Fruit fly (Drosophila melanogaster): Measurements from ENCODE around the gene in.

Gene in

dm6 chr3L:20358212-20358611 is 8.8 kb upstream of the in start, which contains the start of gene CG5665:
CG5665 (plus strand) TSS chr3L:20358512.
- TF ChIP-seq CG6163 (GFP tag; IDR thresholded peaks at IDR 0.05) (no peak), Sox14 (GFP tag; optimal IDR thresholded peaks at IDR 0.05) (no peak), topi (GFP tag; optimal IDR thresholded peaks at IDR 0.05) (no peak), Eip93F (GFP tag; optimal IDR thresholded peaks at IDR 0.05) (no peak), CG8319 (GFP tag; optimal IDR thresholded peaks at IDR 0.05) (no peak), CG6276 (GFP tag; optimal IDR thresholded peaks at IDR 0.05) (no peak), CG32006 (GFP tag; optimal IDR thresholded peaks at IDR 0.05) (no peak), Hr4 (GFP tag; optimal IDR thresholded peaks at IDR 0.05) (no peak), CG8632 (GFP tag; optimal IDR thresholded peaks at IDR 0.05) (no peak), CG16779 (tag; optimal IDR thresholded peaks at IDR 0.05) (no peak), OdsH (GFP tag; optimal IDR thresholded peaks at IDR 0.05) (no peak), Sox102F (GFP tag; optimal IDR thresholded peaks at IDR 0.05) (no peak), CG8119 (GFP tag; IDR thresholded peaks at IDR 0.05) (no peak), Gug (GFP tag; IDR thresholded peaks at IDR 0.05) (no peak), Smox (GFP tag; optimal IDR thresholded peaks at IDR 0.05) (no peak), fd85E (GFP tag; optimal IDR thresholded peaks at IDR 0.05) (no peak), vri (GFP tag; optimal IDR thresholded peaks at IDR 0.05) (no peak), CG11902 (GFP tag; optimal IDR thresholded peaks at IDR 0.05) (no peak)

- TF ChIP-seq CG9139 (GFP tag; optimal IDR thresholded peaks at IDR 0.05) (no peak), pdm3 (GFP tag; optimal IDR thresholded peaks at IDR 0.05) (no peak), svp (GFP tag) (no peak), Hr4 (GFP tag; optimal IDR thresholded peaks at IDR 0.05) (no peak), Ets96B (tag; optimal IDR thresholded peaks at IDR 0.05) (no peak), CG11902 (GFP tag; optimal IDR thresholded peaks at IDR 0.05) (no peak), CG31627 (GFP tag; optimal IDR thresholded peaks at IDR 0.05) (no peak), Ets21C (GFP tag; optimal IDR thresholded peaks at IDR 0.05) (no peak), Hr39 (GFP tag; optimal IDR thresholded peaks at IDR 0.05) (no peak), fd59A (GFP tag; optimal IDR thresholded peaks at IDR 0.05) (no peak), Eip78C (GFP tag) (no peak), CG10669 (GFP tag; optimal IDR thresholded peaks at IDR 0.05) (no peak), CG6792 (GFP tag; optimal IDR thresholded peaks at IDR 0.05) (no peak), Gug (GFP tag; IDR thresholded peaks at IDR 0.05) (no peak), lz (GFP tag; optimal IDR thresholded peaks at IDR 0.05) (no peak), CG11294 (GFP tag; IDR thresholded peaks at IDR 0.05) (no peak), CG34406 (GFP tag; optimal IDR thresholded peaks at IDR 0.05) (no peak), Sox15 (GFP tag; optimal IDR thresholded peaks at IDR 0.05) (no peak), CG15336 (GFP tag; IDR thresholded peaks at IDR 0.05) (no peak), Eip75B (GFP tag; optimal IDR thresholded peaks at IDR 0.05) (no peak)
Observed at dm6 chr3L:20361389-20361788, 5.6 kb upstream of the in start, which contains the start of gene Prim2. Prim2 (minus strand) TSS chr3L:20361585.

- TF ChIP-seq CG8119 (GFP tag; IDR thresholded peaks at IDR 0.05), result no peak
- TF ChIP-seq esn (GFP tag; optimal IDR thresholded peaks at IDR 0.05), result no peak
- no peak for TF ChIP-seq topi (GFP tag; optimal IDR thresholded peaks at IDR 0.05)
- TF ChIP-seq Eip78C (GFP tag), result no peak
- TF ChIP-seq eg (GFP tag; IDR thresholded peaks at IDR 0.05), result no peak
- TF ChIP-seq Blimp-1 (GFP tag; optimal IDR thresholded peaks at IDR 0.05), result no peak
- no peak for TF ChIP-seq achi (GFP tag; optimal IDR thresholded peaks at IDR 0.05)
- TF ChIP-seq Gug (GFP tag; IDR thresholded peaks at IDR 0.05), result no peak
- TF ChIP-seq CG16779 (tag; optimal IDR thresholded peaks at IDR 0.05), result no peak
- no peak for TF ChIP-seq salr (GFP tag; optimal IDR thresholded peaks at IDR 0.05)
- no peak for TF ChIP-seq CG6854 (GFP tag; optimal IDR thresholded peaks at IDR 0.05)
- TF ChIP-seq fd59A (GFP tag; optimal IDR thresholded peaks at IDR 0.05), result no peak
- TF ChIP-seq fkh (GFP tag; optimal IDR thresholded peaks at IDR 0.05), result no peak
Observed at dm6 chr3L:20366074-20366473, 924 bp upstream of the in start.

Measured in whole organism, prepupa.